Fruit fly (Drosophila melanogaster) whole organism, embryonic: ENCODE results near the gene cbt.

Experiments
- BEAF-32 ChIP-seq: fragments of 200-800 bp; sonication (Bioruptor generic); optimal IDR thresholded peaks from 3 replicates; lab custom pipeline; 2017; ENCODE audit warnings: missing biosample characterization, missing genetic modification characterization, mild to moderate bottlenecking, moderate library complexity, missing genetic modification reagents
- Bgb ChIP-seq: fragments of 200-800 bp; sonication (Bioruptor generic); IDR thresholded peaks from 2 replicates; pipeline ENCODE4 v1.3.6; 2022; ENCODE audit warnings: missing biosample characterization, missing genetic modification characterization; ENCODE audit not compliant: partially characterized antibody
- CG10267 ChIP-seq: fragments of 200-800 bp; sonication (Bioruptor generic); optimal IDR thresholded peaks from 2 replicates; lab custom pipeline; 2018; ENCODE audit warnings: missing biosample characterization, mild to moderate bottlenecking, missing genetic modification characterization, moderate library complexity
- CG10462 ChIP-seq: fragments of 200-800 bp; sonication (Bioruptor generic); optimal IDR thresholded peaks from 2 replicates; lab custom pipeline; 2016; ENCODE audit warnings: missing biosample characterization, missing genetic modification characterization
- CG11456 ChIP-seq: fragments of 200-800 bp; sonication (Bioruptor generic); IDR thresholded peaks from 3 replicates; pipeline ENCODE4 v1.3.6; 2022; ENCODE audit warnings: missing biosample characterization, missing genetic modification characterization
- CG14965 ChIP-seq: fragments of 200-800 bp; sonication (Bioruptor generic); optimal IDR thresholded peaks from 2 replicates; lab custom pipeline; 2016; ENCODE audit warnings: missing biosample characterization, missing genetic modification characterization, borderline replicate concordance
- CG16815 ChIP-seq: fragments of 200-800 bp; sonication (Bioruptor generic); optimal IDR thresholded peaks from 3 replicates; lab custom pipeline; 2017; ENCODE audit warnings: missing biosample characterization, mild to moderate bottlenecking, missing genetic modification characterization
- CG17612 ChIP-seq: fragments of 200-800 bp; sonication (Bioruptor generic); IDR thresholded peaks from 2 replicates; pipeline ENCODE4 v1.3.6; 2022; ENCODE audit warnings: missing biosample characterization, missing genetic modification characterization
- CG18599 ChIP-seq: fragments of 200-800 bp; sonication (Bioruptor generic); optimal IDR thresholded peaks from 3 replicates; lab custom pipeline; 2017; ENCODE audit warnings: missing biosample characterization, missing genetic modification characterization, mild to moderate bottlenecking, moderate library complexity, missing genetic modification reagents
- CG2120 ChIP-seq: fragments of 200-800 bp; sonication (Bioruptor generic); optimal IDR thresholded peaks from 3 replicates; lab custom pipeline; 2016; ENCODE audit warnings: missing biosample characterization, missing genetic modification characterization
- CG2129 ChIP-seq: fragments of 200-800 bp; sonication (Bioruptor generic); IDR thresholded peaks from 2 replicates; pipeline ENCODE4 v1.3.6; 2022; ENCODE audit warnings: missing biosample characterization, missing genetic modification characterization; ENCODE audit not compliant: partially characterized antibody
- CG2678 ChIP-seq: fragments of 200-800 bp; sonication (Bioruptor generic); optimal IDR thresholded peaks from 3 replicates; lab custom pipeline; 2019; ENCODE audit warnings: missing biosample characterization, mild to moderate bottlenecking, missing genetic modification characterization, moderate library complexity
- CG31224 ChIP-seq: fragments of 200-800 bp; sonication (Bioruptor generic); IDR thresholded peaks from 2 replicates; pipeline ENCODE4 v1.3.6; 2022; ENCODE audit warnings: missing biosample characterization, missing genetic modification characterization
- CG32767 ChIP-seq: fragments of 200-800 bp; sonication (Bioruptor generic); IDR thresholded peaks from 2 replicates; pipeline ENCODE4 v1.3.6; 2022; ENCODE audit warnings: missing biosample characterization, missing genetic modification characterization
- CG6272 ChIP-seq: fragments of 200-800 bp; sonication (Bioruptor generic); IDR thresholded peaks from 2 replicates; pipeline ENCODE4 v1.3.6; 2022; ENCODE audit warnings: missing biosample characterization, missing genetic modification characterization
- CG7786 ChIP-seq: fragments of 200-800 bp; sonication (Bioruptor generic); optimal IDR thresholded peaks from 2 replicates; lab custom pipeline; 2016; ENCODE audit warnings: missing biosample characterization, missing genetic modification characterization
- CG8089 ChIP-seq: fragments of 200-800 bp; sonication (Bioruptor generic); optimal IDR thresholded peaks from 3 replicates; lab custom pipeline; 2016; ENCODE audit warnings: missing biosample characterization, missing genetic modification characterization
- CG9817 ChIP-seq: fragments of 200-800 bp; sonication (Bioruptor generic); optimal IDR thresholded peaks from 2 replicates; lab custom pipeline; 2018; ENCODE audit warnings: missing biosample characterization, mild to moderate bottlenecking, missing genetic modification characterization, moderate library complexity
- CG9876 ChIP-seq: fragments of 200-800 bp; sonication (Bioruptor generic); optimal IDR thresholded peaks from 2 replicates; lab custom pipeline; 2016; ENCODE audit warnings: missing biosample characterization, missing genetic modification characterization
- D19A ChIP-seq: fragments of 200-800 bp; optimal IDR thresholded peaks from 3 replicates; lab custom pipeline; 2019; ENCODE audit warnings: missing biosample characterization, mild to moderate bottlenecking, missing genetic modification characterization, moderate library complexity
- Dad ChIP-seq: fragments of 200-800 bp; sonication (Bioruptor generic); optimal IDR thresholded peaks from 3 replicates; lab custom pipeline; 2016; ENCODE audit warnings: missing biosample characterization, missing genetic modification characterization
- Dp ChIP-seq: fragments of 200-800 bp; sonication (Bioruptor generic); optimal IDR thresholded peaks from 2 replicates; lab custom pipeline; 2018; ENCODE audit warnings: missing biosample characterization, mild to moderate bottlenecking, missing genetic modification characterization, moderate library complexity
- Elba2 ChIP-seq: fragments of 200-800 bp; sonication (Bioruptor generic); optimal IDR thresholded peaks from 3 replicates; lab custom pipeline; 2016; ENCODE audit warnings: missing biosample characterization, missing genetic modification characterization
- Ets97D ChIP-seq: fragments of 200-800 bp; sonication (Bioruptor generic); optimal IDR thresholded peaks from 3 replicates; lab custom pipeline; 2016; ENCODE audit warnings: missing biosample characterization, missing genetic modification characterization
- HLH4C ChIP-seq: fragments of 200-800 bp; sonication (Bioruptor generic); IDR thresholded peaks from 3 replicates; pipeline ENCODE4 v1.3.6; 2022; ENCODE audit warnings: missing biosample characterization, missing genetic modification characterization; ENCODE audit not compliant: partially characterized antibody
- Hand ChIP-seq: fragments of 200-800 bp; sonication (Bioruptor generic); optimal IDR thresholded peaks from 2 replicates; lab custom pipeline; 2017; ENCODE audit warnings: mild to moderate bottlenecking, missing biosample characterization, missing genetic modification reagents, missing genetic modification characterization
- Hr51 ChIP-seq, 2 experiments: fragments of 200-800 bp; sonication (Bioruptor generic); optimal IDR thresholded peaks; 2 replicates in 1 of 2; 3 replicates in 1 of 2; lab custom pipeline; 2016 to 2018; ENCODE audit warnings: missing biosample characterization in 2 of 2, missing genetic modification characterization in 2 of 2, mild to moderate bottlenecking in 1 of 2, moderate library complexity in 1 of 2
- Jarid2 ChIP-seq: fragments of 200-800 bp; sonication (Bioruptor generic); optimal IDR thresholded peaks from 3 replicates; lab custom pipeline; 2017; ENCODE audit warnings: mild to moderate bottlenecking, missing biosample characterization, missing genetic modification reagents, missing genetic modification characterization
- Mad ChIP-seq: fragments of 200-800 bp; sonication (Bioruptor generic); optimal IDR thresholded peaks from 2 replicates; lab custom pipeline; 2016; ENCODE audit warnings: missing biosample characterization, missing genetic modification characterization
- NC2α ChIP-seq: fragments of 200-800 bp; sonication (Bioruptor generic); optimal IDR thresholded peaks from 2 replicates; lab custom pipeline; 2016; ENCODE audit warnings: missing biosample characterization, missing genetic modification characterization
- NK7.1 ChIP-seq: fragments of 200-800 bp; sonication (Bioruptor generic); optimal IDR thresholded peaks from 3 replicates; lab custom pipeline; 2016; ENCODE audit warnings: missing biosample characterization, missing genetic modification characterization
- Oaz ChIP-seq: fragments of 200-800 bp; sonication (Bioruptor generic); IDR thresholded peaks from 2 replicates; pipeline ENCODE4 v1.3.6; 2022; ENCODE audit warnings: missing biosample characterization, missing genetic modification characterization
- Xbp1 ChIP-seq: fragments of 200-800 bp; sonication (Bioruptor generic); optimal IDR thresholded peaks from 3 replicates; lab custom pipeline; 2016; ENCODE audit warnings: missing biosample characterization, mild to moderate bottlenecking, missing genetic modification characterization
- bsh ChIP-seq, 2 experiments: fragments of 200-800 bp; sonication (Bioruptor generic); optimal IDR thresholded peaks; 2 replicates each; lab custom pipeline; 2017 to 2018; ENCODE audit warnings: mild to moderate bottlenecking in 2 of 2, missing biosample characterization in 2 of 2, missing genetic modification characterization in 2 of 2, moderate library complexity in 1 of 2
- croc ChIP-seq: fragments of 200-800 bp; sonication (Bioruptor generic); conservative IDR thresholded peaks from 3 replicates; pipeline ENCODE4 v1.3.6; 2022; ENCODE audit warnings: missing biosample characterization, missing genetic modification characterization
- dmrt11E ChIP-seq: fragments of 200-800 bp; sonication (Bioruptor generic); optimal IDR thresholded peaks from 3 replicates; lab custom pipeline; 2018; ENCODE audit warnings: missing biosample characterization, mild to moderate bottlenecking, missing genetic modification characterization, moderate library complexity
- gcm2 ChIP-seq: fragments of 200-800 bp; sonication (Bioruptor generic); optimal IDR thresholded peaks from 2 replicates; lab custom pipeline; 2016; ENCODE audit warnings: missing biosample characterization, missing genetic modification characterization
- hth ChIP-seq: fragments of >200 bp; optimal IDR thresholded peaks from 2 replicates; lab custom pipeline; 2017; ENCODE audit warnings: inconsistent platforms
- lab ChIP-seq: fragments of 200-800 bp; sonication (Bioruptor generic); optimal IDR thresholded peaks from 3 replicates; lab custom pipeline; 2017; ENCODE audit warnings: missing biosample characterization, missing genetic modification characterization, mild to moderate bottlenecking, moderate library complexity, missing genetic modification reagents
- maf-S ChIP-seq: fragments of 200-800 bp; sonication (Bioruptor generic); optimal IDR thresholded peaks from 2 replicates; lab custom pipeline; 2016; ENCODE audit warnings: missing biosample characterization, missing genetic modification characterization
- nmo ChIP-seq: fragments of 200-800 bp; sonication (Bioruptor generic); optimal IDR thresholded peaks from 2 replicates; lab custom pipeline; 2018; ENCODE audit warnings: missing biosample characterization, mild to moderate bottlenecking, missing genetic modification characterization, moderate library complexity
- peb ChIP-seq: fragments of 200-800 bp; sonication (Bioruptor generic); IDR thresholded peaks from 2 replicates; pipeline ENCODE4 v1.3.6; 2022; ENCODE audit warnings: missing biosample characterization, missing genetic modification characterization
- pita ChIP-seq: fragments of 200-800 bp; sonication (Bioruptor generic); optimal IDR thresholded peaks from 2 replicates; lab custom pipeline; 2017; ENCODE audit warnings: missing biosample characterization, mild to moderate bottlenecking, missing genetic modification characterization
- ro ChIP-seq: fragments of 200-800 bp; sonication (Bioruptor generic); IDR thresholded peaks from 2 replicates; pipeline ENCODE4 v1.3.6; 2022; ENCODE audit warnings: missing biosample characterization, missing genetic modification characterization
- run ChIP-seq: fragments of 200-800 bp; sonication (Bioruptor generic); optimal IDR thresholded peaks from 3 replicates; lab custom pipeline; 2018; ENCODE audit warnings: missing biosample characterization, mild to moderate bottlenecking, missing genetic modification characterization
- scrt ChIP-seq: fragments of 200-800 bp; sonication (Bioruptor generic); optimal IDR thresholded peaks from 2 replicates; lab custom pipeline; 2018; ENCODE audit warnings: missing biosample characterization, mild to moderate bottlenecking, missing genetic modification characterization, moderate library complexity
- seq ChIP-seq: fragments of 200-800 bp; sonication (Bioruptor generic); IDR thresholded peaks from 2 replicates; pipeline ENCODE4 v1.3.6; 2022; ENCODE audit warnings: missing biosample characterization, missing genetic modification characterization
- sim ChIP-seq: fragments of 200-800 bp; sonication (Bioruptor generic); IDR thresholded peaks from 2 replicates; pipeline ENCODE4 v1.3.6; 2022; ENCODE audit warnings: missing biosample characterization, missing genetic modification characterization
- zen ChIP-seq: fragments of 200-800 bp; sonication (Bioruptor generic); optimal IDR thresholded peaks from 3 replicates; lab custom pipeline; 2018; ENCODE audit warnings: missing biosample characterization, mild to moderate bottlenecking, missing genetic modification characterization, moderate library complexity

Gene cbt

DNA sequence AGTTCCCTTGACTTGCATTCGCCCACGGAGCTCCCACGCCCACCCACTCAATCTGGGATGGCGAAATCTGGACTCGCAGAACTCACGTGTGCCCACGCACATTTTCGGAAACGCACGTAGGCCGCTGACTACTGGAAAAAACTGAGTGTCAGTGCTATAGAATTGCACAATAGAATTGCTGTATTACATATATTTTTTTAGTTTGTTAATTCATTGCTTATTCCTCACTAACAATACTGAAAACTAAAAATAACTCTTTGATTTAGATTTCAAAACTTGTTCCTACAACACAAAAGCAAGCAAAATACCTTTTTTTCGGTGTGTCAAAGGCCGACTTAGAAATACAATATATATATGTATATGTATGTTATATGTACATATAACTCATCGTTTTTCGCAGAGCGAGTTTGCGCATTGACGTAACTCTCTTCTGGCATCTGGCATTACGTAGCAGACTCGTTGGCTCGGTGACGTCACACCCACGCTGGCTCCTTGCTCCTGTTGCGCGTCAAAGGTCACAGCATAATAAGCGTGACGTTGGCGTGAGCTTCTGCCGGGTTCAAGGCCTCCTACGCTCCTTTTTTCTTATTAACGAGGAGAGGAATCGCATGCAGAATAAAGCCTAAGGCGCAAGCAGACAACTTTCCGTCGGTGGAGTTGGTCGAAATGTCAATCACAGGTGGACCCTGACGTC is 2.4 kb upstream of the cbt start (continued):
- TF ChIP-seq CG18599 (peak; percentile 97), Bgb (no peak), lab (peak; percentile 96), CG17612 (GFP tag; lab: Robert Waterston, UW) (no peak), ro (no peak), Jarid2 (GFP tag; lab: Kevin White, UChicago) (peak; percentile 41), CG9876 (GFP tag; lab: Kevin White, UChicago) (no peak), CG7786 (peak; percentile 64), Dad (GFP tag; lab: Kevin White, UChicago) (peak; percentile 20), Mad (GFP tag; lab: Kevin White, UChicago) (peak; percentile 37), CG10267 (tag; lab: Kevin White, UChicago) (peak; percentile 66), CG2678 (tag; lab: Kevin White, UChicago) (peak; percentile 91), seq (GFP tag; lab: Robert Waterston, UW) (no peak), Xbp1 (peak; percentile 78), scrt (peak; percentile 94), HLH4C (GFP tag; lab: Robert Waterston, UW) (no peak), CG14965 (no peak), hth (lab: Kevin White, UChicago) (no peak), pita (GFP tag; lab: Kevin White, UChicago) (no peak), CG10462 (GFP tag; lab: Kevin White, UChicago) (no peak), NK7.1 (peak; percentile 44), zen (peak; percentile 20), NC2α (no peak), maf-S (GFP tag; lab: Kevin White, UChicago) (peak; percentile 49), nmo (GFP tag; lab: Kevin White, UChicago) (peak; percentile 63), CG11456 (GFP tag; lab: Robert Waterston, UW) (no peak), CG32767 (GFP tag; lab: Robert Waterston, UW) (no peak), peb (no peak), bsh (GFP tag; optimal IDR thresholded peaks at IDR 0.05; lab: Kevin White, UChicago) (peak in 1 of 2 experiments; percentile 64), CG2120 (GFP tag; lab: Kevin White, UChicago) (peak; percentile 94), CG16815 (GFP tag; lab: Kevin White, UChicago) (peak; percentile 48), sim (GFP tag; lab: Robert Waterston, UW) (no peak), CG2129 (GFP tag; lab: Robert Waterston, UW) (no peak), Dp (GFP tag; lab: Kevin White, UChicago) (no peak), dmrt11E (tag; lab: Kevin White, UChicago) (no peak), run (tag; lab: Kevin White, UChicago) (no peak), gcm2 (GFP tag; lab: Kevin White, UChicago) (peak; percentile 36), Ets97D (GFP tag; lab: Kevin White, UChicago) (peak; percentile 25), Hr51 (GFP tag; optimal IDR thresholded peaks at IDR 0.05; lab: Kevin White, UChicago) (peak; percentile 76 to 90), CG31224 (GFP tag; lab: Robert Waterston, UW) (no peak), croc (GFP tag; lab: Robert Waterston, UW) (peak; percentile 32; the same call in 1 of the 3 replicates), BEAF-32 (no peak), CG9817 (tag; lab: Kevin White, UChicago) (peak; percentile 82), CG8089 (GFP tag; lab: Kevin White, UChicago) (no peak), D19A (tag; lab: Kevin White, UChicago) (peak; percentile 58), CG6272 (GFP tag; lab: Robert Waterston, UW) (peak; percentile 82), Oaz (GFP tag; lab: Robert Waterston, UW) (no peak), Elba2 (GFP tag; lab: Kevin White, UChicago) (no peak), Hand (peak; percentile 86)
